Worm (Caenorhabditis elegans): Measurements from ENCODE around the gene ceh-43.

DNA sequence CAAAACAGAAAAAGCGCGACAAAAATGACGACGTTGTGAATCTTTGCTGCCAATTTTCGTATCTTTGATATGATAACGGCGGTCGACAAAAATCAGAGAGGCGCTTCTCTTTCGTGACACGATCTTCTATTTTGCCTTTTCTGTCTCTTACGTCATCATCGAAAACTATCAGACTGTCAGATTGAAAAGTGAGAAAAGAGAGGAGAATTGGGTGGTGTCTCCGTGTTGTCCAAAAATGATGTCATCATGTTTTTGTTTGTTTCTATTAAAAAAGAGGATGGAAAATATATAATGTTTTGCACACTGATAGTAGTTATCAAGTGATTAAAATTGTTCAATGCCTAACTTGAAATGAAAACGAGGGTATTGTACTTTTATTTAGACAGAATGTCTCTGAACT is 46.3 kb upstream of the ceh-43 start:
- TF ChIP-seq ama-1 (optimal IDR thresholded peaks at IDR 0.05), result no peak
- TF ChIP-seq ceh-36 (tag; optimal IDR thresholded peaks at IDR 0.05), result no peak
